Fruit fly (Drosophila melanogaster) whole organism, embryonic: ENCODE measurements around the gene inaE.
A peak's percentile ranks its signal among the peaks of the same experiment; 100 is the strongest.

Experiments used
- Aef1 ChIP-seq: fragments of 200-800 bp; sonication (Bioruptor generic); IDR thresholded peaks from 3 replicates; pipeline ENCODE4 v1.3.6; 2022; ENCODE audit warnings: missing biosample characterization, missing genetic modification characterization
- Awh ChIP-seq: fragments of 200-800 bp; sonication (Bioruptor generic); IDR thresholded peaks from 2 replicates; pipeline ENCODE4, ENCODE4 v1.3.6; 2022; ENCODE audit warnings: missing biosample characterization, missing genetic modification characterization
- CG10274 ChIP-seq: fragments of 200-800 bp; sonication (Bioruptor generic); optimal IDR thresholded peaks from 3 replicates; lab custom pipeline; 2017; ENCODE audit warnings: missing biosample characterization, mild to moderate bottlenecking, missing genetic modification characterization
- CG10321 ChIP-seq: fragments of 200-800 bp; sonication (Bioruptor generic); IDR thresholded peaks from 2 replicates; pipeline ENCODE4 v1.3.6; 2022; ENCODE audit warnings: missing biosample characterization, missing genetic modification characterization
- CG11093 ChIP-seq: fragments of 200-800 bp; sonication (Bioruptor generic); IDR thresholded peaks from 3 replicates; pipeline ENCODE4 v1.3.6; 2022; ENCODE audit warnings: missing biosample characterization, missing genetic modification characterization
- CG12155 ChIP-seq: fragments of 200-800 bp; sonication (Bioruptor generic); optimal IDR thresholded peaks from 3 replicates; lab custom pipeline; 2016; ENCODE audit warnings: missing biosample characterization, missing genetic modification characterization
- CG1647 ChIP-seq: fragments of 200-800 bp; sonication (Bioruptor generic); optimal IDR thresholded peaks from 3 replicates; lab custom pipeline; 2016; ENCODE audit warnings: missing biosample characterization, missing genetic modification characterization
- CG16815 ChIP-seq: fragments of 200-800 bp; sonication (Bioruptor generic); optimal IDR thresholded peaks from 3 replicates; lab custom pipeline; 2017; ENCODE audit warnings: missing biosample characterization, mild to moderate bottlenecking, missing genetic modification characterization
- CG17186 ChIP-seq: fragments of 200-800 bp; sonication (Bioruptor generic); optimal IDR thresholded peaks from 3 replicates; lab custom pipeline; 2017; ENCODE audit warnings: missing biosample characterization, missing genetic modification reagents, missing genetic modification characterization
- CG17385 ChIP-seq: fragments of 200-800 bp; sonication (Bioruptor generic); optimal IDR thresholded peaks from 3 replicates; lab custom pipeline; 2018; ENCODE audit warnings: missing biosample characterization, mild to moderate bottlenecking, missing genetic modification characterization
- CG17612 ChIP-seq: fragments of 200-800 bp; sonication (Bioruptor generic); IDR thresholded peaks from 2 replicates; pipeline ENCODE4 v1.3.6; 2022; ENCODE audit warnings: missing biosample characterization, missing genetic modification characterization
- CG2889 ChIP-seq: fragments of 200-800 bp; sonication (Bioruptor generic); IDR thresholded peaks from 3 replicates; pipeline ENCODE4 v1.3.6; 2022; ENCODE audit warnings: missing biosample characterization, missing genetic modification characterization
- CG31388 ChIP-seq: fragments of 200-800 bp; sonication (Bioruptor generic); optimal IDR thresholded peaks from 2 replicates; lab custom pipeline; 2016; ENCODE audit warnings: missing biosample characterization, missing genetic modification characterization
- CG6254 ChIP-seq: fragments of 200-800 bp; sonication (Bioruptor generic); optimal IDR thresholded peaks from 3 replicates; lab custom pipeline; 2017; ENCODE audit warnings: mild to moderate bottlenecking, missing biosample characterization, missing genetic modification reagents, missing genetic modification characterization
- CG6689 ChIP-seq: fragments of 200-800 bp; sonication (Bioruptor generic); IDR thresholded peaks from 2 replicates; pipeline ENCODE4 v1.3.6; 2022; ENCODE audit warnings: missing biosample characterization, missing genetic modification characterization
- CG7928 ChIP-seq: fragments of 200-800 bp; sonication (Bioruptor generic); optimal IDR thresholded peaks from 2 replicates; lab custom pipeline; 2017; ENCODE audit warnings: missing biosample characterization, mild to moderate bottlenecking, missing genetic modification characterization
- CG8281 ChIP-seq: fragments of 200-800 bp; sonication (Bioruptor generic); optimal IDR thresholded peaks from 2 replicates; lab custom pipeline; 2018; ENCODE audit warnings: missing biosample characterization, mild to moderate bottlenecking, missing genetic modification characterization, moderate library complexity
- CG8290 ChIP-seq, 3 experiments: fragments of 200-800 bp; sonication (Bioruptor generic); optimal IDR thresholded peaks; 2 replicates each; lab custom pipeline; 2016 to 2019; ENCODE audit warnings: missing biosample characterization in 3 of 3, missing genetic modification characterization in 3 of 3, mild to moderate bottlenecking in 2 of 3, moderate library complexity in 1 of 3
- Chrac-16 ChIP-seq: fragments of 200-800 bp; sonication (Bioruptor generic); optimal IDR thresholded peaks from 3 replicates; lab custom pipeline; 2016; ENCODE audit warnings: missing biosample characterization, missing genetic modification characterization
- Dp ChIP-seq: fragments of 200-800 bp; sonication (Bioruptor generic); optimal IDR thresholded peaks from 2 replicates; lab custom pipeline; 2018; ENCODE audit warnings: missing biosample characterization, mild to moderate bottlenecking, missing genetic modification characterization, moderate library complexity
- E2f1 ChIP-seq: fragments of 200-800 bp; sonication (Bioruptor generic); IDR thresholded peaks from 2 replicates; pipeline ENCODE4 v1.3.6; 2022; ENCODE audit warnings: missing biosample characterization, missing genetic modification characterization
- Hand ChIP-seq: fragments of 200-800 bp; sonication (Bioruptor generic); optimal IDR thresholded peaks from 2 replicates; lab custom pipeline; 2017; ENCODE audit warnings: mild to moderate bottlenecking, missing biosample characterization, missing genetic modification reagents, missing genetic modification characterization
- Hey ChIP-seq: fragments of 200-800 bp; sonication (Bioruptor generic); optimal IDR thresholded peaks from 3 replicates; lab custom pipeline; 2018; ENCODE audit warnings: missing biosample characterization, mild to moderate bottlenecking, missing genetic modification characterization
- HmgZ ChIP-seq: fragments of 200-800 bp; sonication (Bioruptor generic); optimal IDR thresholded peaks from 2 replicates; lab custom pipeline; 2018; ENCODE audit warnings: missing biosample characterization, mild to moderate bottlenecking, missing genetic modification characterization
- Hr51 ChIP-seq, 2 experiments: fragments of 200-800 bp; sonication (Bioruptor generic); optimal IDR thresholded peaks; 2 replicates in 1 of 2; 3 replicates in 1 of 2; lab custom pipeline; 2016 to 2018; ENCODE audit warnings: missing biosample characterization in 2 of 2, missing genetic modification characterization in 2 of 2, mild to moderate bottlenecking in 1 of 2, moderate library complexity in 1 of 2
- Jarid2 ChIP-seq: fragments of 200-800 bp; sonication (Bioruptor generic); optimal IDR thresholded peaks from 3 replicates; lab custom pipeline; 2017; ENCODE audit warnings: mild to moderate bottlenecking, missing biosample characterization, missing genetic modification reagents, missing genetic modification characterization
- Kr ChIP-seq: fragments of 200-800 bp; sonication (Bioruptor generic); optimal IDR thresholded peaks from 2 replicates; lab custom pipeline; 2017; ENCODE audit warnings: missing biosample characterization, mild to moderate bottlenecking, missing genetic modification characterization
- Nf-YB ChIP-seq: fragments of 200-800 bp; sonication (Bioruptor generic); optimal IDR thresholded peaks from 3 replicates; lab custom pipeline; 2019; ENCODE audit warnings: missing biosample characterization, mild to moderate bottlenecking, missing genetic modification characterization, moderate library complexity
- Ptx1 ChIP-seq: fragments of 200-800 bp; sonication (Bioruptor generic); IDR thresholded peaks from 2 replicates; pipeline ENCODE4 v1.3.6; 2022; ENCODE audit warnings: missing biosample characterization, missing genetic modification characterization
- Ssrp ChIP-seq: fragments of 200-800 bp; sonication (Bioruptor generic); optimal IDR thresholded peaks from 2 replicates; lab custom pipeline; 2018; ENCODE audit warnings: missing biosample characterization, mild to moderate bottlenecking, missing genetic modification characterization, moderate library complexity
- chif ChIP-seq, 2 experiments: fragments of 200-800 bp; sonication (Bioruptor generic); optimal IDR thresholded peaks; 3 replicates each; lab custom pipeline; 2016; ENCODE audit warnings: missing biosample characterization in 2 of 2, missing genetic modification characterization in 2 of 2
- chinmo ChIP-seq: fragments of 200-800 bp; sonication (Bioruptor generic); IDR thresholded peaks from 4 replicates; pipeline ENCODE4 v1.3.6; 2022; ENCODE audit warnings: missing biosample characterization, missing genetic modification characterization; ENCODE audit not compliant: partially characterized antibody
- ewg ChIP-seq: fragments of 200-800 bp; sonication (Bioruptor generic); optimal IDR thresholded peaks from 3 replicates; lab custom pipeline; 2017; ENCODE audit warnings: mild to moderate bottlenecking, missing biosample characterization, missing genetic modification reagents, missing genetic modification characterization
- grau ChIP-seq: fragments of 200-800 bp; optimal IDR thresholded peaks from 3 replicates; lab custom pipeline; 2019; ENCODE audit warnings: missing biosample characterization, mild to moderate bottlenecking, missing genetic modification characterization, moderate library complexity
- gro ChIP-seq: fragments of 200-800 bp; sonication (Bioruptor generic); optimal IDR thresholded peaks from 2 replicates; lab custom pipeline; 2016; ENCODE audit warnings: missing biosample characterization, missing genetic modification characterization
- gsb-n ChIP-seq: fragments of 200-800 bp; sonication (Bioruptor generic); optimal IDR thresholded peaks from 3 replicates; lab custom pipeline; 2018; ENCODE audit warnings: missing biosample characterization, mild to moderate bottlenecking, missing genetic modification characterization
- lilli ChIP-seq: fragments of 200-800 bp; sonication (Bioruptor generic); optimal IDR thresholded peaks from 3 replicates; lab custom pipeline; 2016; ENCODE audit warnings: missing biosample characterization, missing genetic modification characterization
- p53 ChIP-seq: fragments of 200-800 bp; sonication (Bioruptor generic); optimal IDR thresholded peaks from 2 replicates; lab custom pipeline; 2016; ENCODE audit warnings: missing biosample characterization, missing genetic modification characterization
- pros ChIP-seq: fragments of 200-800 bp; sonication (Bioruptor generic); optimal IDR thresholded peaks from 3 replicates; lab custom pipeline; 2019; ENCODE audit warnings: missing biosample characterization, mild to moderate bottlenecking, missing genetic modification characterization, moderate library complexity
- psq ChIP-seq: fragments of 200-800 bp; sonication (Bioruptor generic); optimal IDR thresholded peaks from 2 replicates; lab custom pipeline; 2017; ENCODE audit warnings: missing biosample characterization, missing genetic modification characterization
- slp2 ChIP-seq: fragments of 200-800 bp; sonication (Bioruptor generic); optimal IDR thresholded peaks from 2 replicates; lab custom pipeline; 2016; ENCODE audit warnings: missing biosample characterization, missing genetic modification characterization
- tio ChIP-seq: fragments of 200-800 bp; sonication (Bioruptor generic); optimal IDR thresholded peaks from 2 replicates; lab custom pipeline; 2017; ENCODE audit warnings: missing biosample characterization, missing genetic modification characterization, inconsistent platforms
- tll ChIP-seq, 2 experiments: fragments of 200-800 bp in 1 of 2; fragments of >200 bp in 1 of 2; sonication (Bioruptor generic) in 1 of 2; optimal IDR thresholded peaks; 2 replicates each; lab custom pipeline; 2017 to 2019; ENCODE audit warnings: missing biosample characterization in 2 of 2, missing genetic modification characterization in 2 of 2, mild to moderate bottlenecking in 1 of 2, moderate library complexity in 1 of 2
- trh ChIP-seq: fragments of 200-800 bp; sonication (Bioruptor generic); optimal IDR thresholded peaks from 2 replicates; lab custom pipeline; 2016; ENCODE audit warnings: missing biosample characterization, missing genetic modification characterization
- tup ChIP-seq: fragments of 200-800 bp; sonication (Bioruptor generic); optimal IDR thresholded peaks from 2 replicates; lab custom pipeline; 2016; ENCODE audit warnings: missing biosample characterization, mild to moderate bottlenecking, missing genetic modification characterization, moderate library complexity
- twi ChIP-seq: fragments of 200-800 bp; optimal IDR thresholded peaks from 2 replicates; lab custom pipeline; 2019; ENCODE audit warnings: missing biosample characterization, mild to moderate bottlenecking, missing genetic modification characterization, moderate library complexity
- vvl ChIP-seq: fragments of 200-800 bp; sonication (Bioruptor generic); IDR thresholded peaks from 2 replicates; pipeline ENCODE4 v1.3.6; 2022; ENCODE audit warnings: missing biosample characterization, missing genetic modification characterization

Gene inaE

dm6 chrX:13748906-13749872, 34.3 kb upstream of the inaE start (continued):
- TF ChIP-seq Chrac-16 (GFP tag; lab: Kevin White, UChicago) (peak; percentile 21), Kr (GFP tag; lab: Kevin White, UChicago) (no peak), chif (GFP tag; optimal IDR thresholded peaks at IDR 0.05; lab: Kevin White, UChicago) (peak in 1 of 2 experiments; percentile 23), Ptx1 (GFP tag; lab: Robert Waterston, UW) (peak; percentile 82), psq (GFP tag; lab: Kevin White, UChicago) (peak; percentile 62), CG6689 (GFP tag; lab: Robert Waterston, UW) (peak; percentile 81), CG8290 (GFP tag; optimal IDR thresholded peaks at IDR 0.05; lab: Kevin White, UChicago) (no peak), CG8290 (tag; optimal IDR thresholded peaks at IDR 0.05; lab: Kevin White, UChicago) (peak in 1 of 2 experiments; percentile 55), lilli (peak; percentile 57), CG31388 (GFP tag; lab: Kevin White, UChicago) (peak; percentile 15), vvl (GFP tag; lab: Robert Waterston, UW) (peak; percentile 88), CG6254 (GFP tag; lab: Kevin White, UChicago) (peak; percentile 26), E2f1 (peak; percentile 76), tll (GFP tag; optimal IDR thresholded peaks at IDR 0.05; lab: Kevin White, UChicago) (no peak), Hand (GFP tag; lab: Kevin White, UChicago) (peak; percentile 55), grau (tag; lab: Kevin White, UChicago) (peak; percentile 86), CG17186 (GFP tag; lab: Kevin White, UChicago) (no peak), CG17385 (GFP tag; lab: Kevin White, UChicago) (peak; percentile 72), CG1647 (no peak), Awh (GFP tag; lab: Robert Waterston, UW) (peak; percentile 54; the same call in 1 of the 2 replicates), chinmo (GFP tag; lab: Robert Waterston, UW) (peak; percentile 95), CG10321 (peak; percentile 37; the same call in 1 of the 2 replicates), Jarid2 (GFP tag; lab: Kevin White, UChicago) (peak; percentile 38), CG12155 (GFP tag; lab: Kevin White, UChicago) (peak; percentile 56), Hey (tag; lab: Kevin White, UChicago) (no peak), CG2889 (GFP tag; lab: Robert Waterston, UW) (0 out of 3 replicates have a peak, but pooled peaks have one; percentile 39), tio (GFP tag; lab: Kevin White, UChicago) (peak; percentile 59), pros (GFP tag; lab: Kevin White, UChicago) (no peak), HmgZ (tag; lab: Kevin White, UChicago) (peak; percentile 70), CG7928 (GFP tag; lab: Kevin White, UChicago) (peak; percentile 29), Dp (no peak), tup (GFP tag; lab: Kevin White, UChicago) (no peak), gro (GFP tag; lab: Kevin White, UChicago) (no peak), CG11093 (GFP tag; lab: Robert Waterston, UW) (peak; percentile 47; the same call in 1 of the 3 replicates), ewg (GFP tag; lab: Kevin White, UChicago) (no peak), twi (tag; lab: Kevin White, UChicago) (peak; percentile 9), gsb-n (tag; lab: Kevin White, UChicago) (peak; percentile 28), Hr51 (GFP tag; optimal IDR thresholded peaks at IDR 0.05; lab: Kevin White, UChicago) (peak in 1 of 2 experiments; percentile 81), CG17612 (GFP tag; lab: Robert Waterston, UW) (peak; percentile 25; the same call in 1 of the 2 replicates), p53 (GFP tag; lab: Kevin White, UChicago) (no peak), CG8281 (tag; lab: Kevin White, UChicago) (no peak), Ssrp (tag; lab: Kevin White, UChicago) (peak; percentile 39), CG16815 (peak; percentile 7), Nf-YB (GFP tag; lab: Kevin White, UChicago) (peak; percentile 60), slp2 (GFP tag; lab: Kevin White, UChicago) (no peak), trh (GFP tag; lab: Kevin White, UChicago) (peak; percentile 42), Aef1 (GFP tag; lab: Robert Waterston, UW) (peak; percentile 46; the same call in 2 of the 3 replicates), CG10274 (GFP tag; lab: Kevin White, UChicago) (peak; percentile 6)
